Worm (Caenorhabditis elegans): ENCODE measurements around the gene nhr-155.

The nhr-155 gene

ce11 chrV:578977-579376 is 39.7 kb downstream of the nhr-155 start, which contains the start of gene K06H6.4:
Gene K06H6.4, plus strand, starts transcription at chrV:579277.
- TF ChIP-seq flh-1 (GFP tag; optimal IDR thresholded peaks at IDR 0.05) (no peak), sptf-1 (tag; optimal IDR thresholded peaks at IDR 0.05) (no peak), nhr-12 (tag; optimal IDR thresholded peaks at IDR 0.05) (no peak), pha-4 (tag; optimal IDR thresholded peaks at IDR 0.05) (no peak), bed-3 (GFP tag; optimal IDR thresholded peaks at IDR 0.05) (no peak), ceh-83 (GFP tag; optimal IDR thresholded peaks at IDR 0.05) (no peak), unc-62 (GFP tag; optimal IDR thresholded peaks at IDR 0.05) (no peak), unc-39 (tag; optimal IDR thresholded peaks at IDR 0.05) (no peak)

- TF ChIP-seq nhr-76 (tag; optimal IDR thresholded peaks at IDR 0.05) = no peak
- TF ChIP-seq ham-2 (GFP tag; optimal IDR thresholded peaks at IDR 0.05) = no peak
- no peak for TF ChIP-seq lin-32 (GFP tag; optimal IDR thresholded peaks at IDR 0.05)
- no peak for TF ChIP-seq unc-39 (tag; optimal IDR thresholded peaks at IDR 0.05)
- no peak for TF ChIP-seq bed-3 (GFP tag; optimal IDR thresholded peaks at IDR 0.05)
- no peak for TF ChIP-seq hlh-1 (tag; optimal IDR thresholded peaks at IDR 0.05)
- TF ChIP-seq sptf-1 (tag; optimal IDR thresholded peaks at IDR 0.05) = no peak
- no peak for TF ChIP-seq sem-2 (GFP tag; optimal IDR thresholded peaks at IDR 0.05)
- TF ChIP-seq mab-5 (tag; optimal IDR thresholded peaks at IDR 0.05) = no peak
- TF ChIP-seq blmp-1 (tag; optimal IDR thresholded peaks at IDR 0.05) = no peak
- TF ChIP-seq flh-1 (GFP tag; optimal IDR thresholded peaks at IDR 0.05) = no peak
- no peak for TF ChIP-seq nhr-12 (tag; optimal IDR thresholded peaks at IDR 0.05)
- no peak for TF ChIP-seq nhr-2 (tag; optimal IDR thresholded peaks at IDR 0.05)
- TF ChIP-seq pha-4 (tag; optimal IDR thresholded peaks at IDR 0.05) = no peak
- no peak for TF ChIP-seq ces-1 (GFP tag; optimal IDR thresholded peaks at IDR 0.05)
- TF ChIP-seq unc-62 (GFP tag; optimal IDR thresholded peaks at IDR 0.05) = no peak
Measured at ce11 chrV:581616-582015, 42.4 kb downstream of the nhr-155 start, which contains the start of gene nstp-7. Gene nstp-7, plus strand, starts transcription at chrV:581916.

- TF ChIP-seq elt-1 (tag; optimal IDR thresholded peaks at IDR 0.05; ENCODE audit: borderline replicate concordance, insufficient read depth) = peak; percentile 72
- TF ChIP-seq nhr-76 (tag; optimal IDR thresholded peaks at IDR 0.05) = no peak
Measured at ce11 chrV:585472-585871, 46.2 kb downstream of the nhr-155 start, which contains the start of gene K06H6.2. Gene K06H6.2, plus strand, starts transcription at chrV:585772.

ce11 chrV:587818-588217 is 48.6 kb downstream of the nhr-155 start, which contains the start of gene K06H6.1:
Gene K06H6.1, plus strand, starts transcription at chrV:588118.
- TF ChIP-seq unc-39 (tag; optimal IDR thresholded peaks at IDR 0.05) (no peak), mls-2 (tag; optimal IDR thresholded peaks at IDR 0.05) (no peak), nhr-2 (tag; optimal IDR thresholded peaks at IDR 0.05) (no peak), lsy-2 (tag; optimal IDR thresholded peaks at IDR 0.05) (no peak), flh-1 (GFP tag; optimal IDR thresholded peaks at IDR 0.05) (no peak), nhr-76 (tag; optimal IDR thresholded peaks at IDR 0.05) (no peak), mep-1 (tag; optimal IDR thresholded peaks at IDR 0.05) (no peak), unc-120 (tag; optimal IDR thresholded peaks at IDR 0.05; ENCODE audit: poor library complexity, severe bottlenecking) (no peak), bed-3 (GFP tag; optimal IDR thresholded peaks at IDR 0.05) (no peak), cnd-1 (tag; optimal IDR thresholded peaks at IDR 0.05) (no peak), sem-2 (GFP tag; optimal IDR thresholded peaks at IDR 0.05) (no peak), nhr-28 (tag; optimal IDR thresholded peaks at IDR 0.05) (no peak), ceh-39 (tag; optimal IDR thresholded peaks at IDR 0.05) (no peak), blmp-1 (tag; optimal IDR thresholded peaks at IDR 0.05) (no peak), lin-13 (tag; optimal IDR thresholded peaks at IDR 0.05) (no peak), zip-8 (tag; optimal IDR thresholded peaks at IDR 0.05) (no peak)

- TF ChIP-seq nhr-237 (tag; optimal IDR thresholded peaks at IDR 0.05) = no peak
- no peak for TF ChIP-seq ceh-43 (GFP tag; optimal IDR thresholded peaks at IDR 0.05)
- no peak for TF ChIP-seq sptf-1 (tag; optimal IDR thresholded peaks at IDR 0.05)
Measured at ce11 chrV:590182-590581, 50.9 kb downstream of the nhr-155 start, which contains the start of gene ZK488.6. Gene ZK488.6, plus strand, starts transcription at chrV:590482.

Data from whole organism, mixed stage, embryonic.